Fruit fly (Drosophila melanogaster) whole organism, embryonic: ENCODE data around the gene Mlp84B.
A peak's percentile ranks its signal among the peaks of the same experiment; 100 is the strongest.

Experiments
- Adf1 ChIP-seq: fragments of 200-800 bp; sonication (Bioruptor generic); IDR thresholded peaks from 2 replicates; pipeline ENCODE4 v1.3.6; 2022; ENCODE audit warnings: missing biosample characterization, missing genetic modification characterization
- CG1024 ChIP-seq: fragments of 200-800 bp; sonication (Bioruptor generic); IDR thresholded peaks from 2 replicates; pipeline ENCODE4 v1.3.6; 2022; ENCODE audit warnings: missing biosample characterization, missing genetic modification characterization
- CG10321 ChIP-seq: fragments of 200-800 bp; sonication (Bioruptor generic); IDR thresholded peaks from 2 replicates; pipeline ENCODE4 v1.3.6; 2022; ENCODE audit warnings: missing biosample characterization, missing genetic modification characterization
- CG10366 ChIP-seq: fragments of 200-800 bp; sonication (Bioruptor generic); IDR thresholded peaks from 2 replicates; pipeline ENCODE4 v1.3.6; 2022; ENCODE audit warnings: missing biosample characterization, missing genetic modification characterization
- CG14014 ChIP-seq: fragments of 200-800 bp; sonication (Bioruptor generic); IDR thresholded peaks from 2 replicates; pipeline ENCODE4 v1.3.6; 2022; ENCODE audit warnings: missing biosample characterization, missing genetic modification characterization
- CG14667 ChIP-seq: fragments of 200-800 bp; sonication (Bioruptor generic); IDR thresholded peaks from 2 replicates; pipeline ENCODE4 v1.3.6; 2022; ENCODE audit warnings: missing biosample characterization, missing genetic modification characterization
- CG15269 ChIP-seq: fragments of 200-800 bp; sonication (Bioruptor generic); optimal IDR thresholded peaks from 2 replicates; lab custom pipeline; 2018; ENCODE audit warnings: missing biosample characterization, mild to moderate bottlenecking, missing genetic modification characterization, moderate library complexity
- CG17612 ChIP-seq: fragments of 200-800 bp; sonication (Bioruptor generic); IDR thresholded peaks from 2 replicates; pipeline ENCODE4 v1.3.6; 2022; ENCODE audit warnings: missing biosample characterization, missing genetic modification characterization
- CG17802 ChIP-seq: fragments of 200-800 bp; sonication (Bioruptor generic); optimal IDR thresholded peaks from 2 replicates; lab custom pipeline; 2018; ENCODE audit warnings: missing biosample characterization, mild to moderate bottlenecking, missing genetic modification characterization, moderate library complexity
- CG2202 ChIP-seq: fragments of 200-800 bp; sonication (Bioruptor generic); optimal IDR thresholded peaks from 2 replicates; lab custom pipeline; 2018; ENCODE audit warnings: missing biosample characterization, mild to moderate bottlenecking, missing genetic modification characterization
- CG2712 ChIP-seq: fragments of 200-800 bp; optimal IDR thresholded peaks from 3 replicates; lab custom pipeline; 2019; ENCODE audit warnings: missing biosample characterization, mild to moderate bottlenecking, missing genetic modification characterization, moderate library complexity
- CG31365 ChIP-seq: fragments of 200-800 bp; sonication (Bioruptor generic); optimal IDR thresholded peaks from 2 replicates; lab custom pipeline; 2018; ENCODE audit warnings: missing biosample characterization, mild to moderate bottlenecking, missing genetic modification characterization
- CG31388 ChIP-seq: fragments of 200-800 bp; sonication (Bioruptor generic); optimal IDR thresholded peaks from 2 replicates; lab custom pipeline; 2016; ENCODE audit warnings: missing biosample characterization, missing genetic modification characterization
- CG34376 ChIP-seq: fragments of 200-800 bp; sonication (Bioruptor generic); optimal IDR thresholded peaks from 2 replicates; lab custom pipeline; 2018; ENCODE audit warnings: missing biosample characterization, mild to moderate bottlenecking, missing genetic modification characterization
- CG34422 ChIP-seq: fragments of 200-800 bp; sonication (Bioruptor generic); IDR thresholded peaks from 3 replicates; pipeline ENCODE4 v1.3.6; 2022; ENCODE audit warnings: missing biosample characterization, missing genetic modification characterization
- CG42726 ChIP-seq: fragments of 200-800 bp; sonication (Bioruptor generic); IDR thresholded peaks from 2 replicates; pipeline ENCODE4 v1.3.6; 2022; ENCODE audit warnings: missing biosample characterization, missing genetic modification characterization; ENCODE audit not compliant: partially characterized antibody
- CG7271 ChIP-seq: fragments of 200-800 bp; sonication (Bioruptor generic); optimal IDR thresholded peaks from 2 replicates; lab custom pipeline; 2018; ENCODE audit warnings: missing biosample characterization, mild to moderate bottlenecking, missing genetic modification characterization, moderate library complexity
- CG7357 ChIP-seq: fragments of 200-800 bp; sonication (Bioruptor generic); IDR thresholded peaks from 3 replicates; pipeline ENCODE4 v1.3.6; 2022; ENCODE audit warnings: missing biosample characterization, missing genetic modification characterization
- CG7745 ChIP-seq: fragments of 200-800 bp; sonication (Bioruptor generic); optimal IDR thresholded peaks from 2 replicates; lab custom pipeline; 2018; ENCODE audit warnings: missing biosample characterization, mild to moderate bottlenecking, missing genetic modification characterization, moderate library complexity
- CG8089 ChIP-seq: fragments of 200-800 bp; sonication (Bioruptor generic); optimal IDR thresholded peaks from 3 replicates; lab custom pipeline; 2016; ENCODE audit warnings: missing biosample characterization, missing genetic modification characterization
- CG8924 ChIP-seq: fragments of 200-800 bp; optimal IDR thresholded peaks from 3 replicates; lab custom pipeline; 2019; ENCODE audit warnings: missing biosample characterization, mild to moderate bottlenecking, missing genetic modification characterization, moderate library complexity
- CG8944 ChIP-seq: fragments of 200-800 bp; sonication (Bioruptor generic); optimal IDR thresholded peaks from 3 replicates; lab custom pipeline; 2016; ENCODE audit warnings: missing biosample characterization, missing genetic modification characterization
- CG9215 ChIP-seq: fragments of 200-800 bp; sonication (Bioruptor generic); IDR thresholded peaks from 2 replicates; pipeline ENCODE4 v1.3.6; 2022; ENCODE audit warnings: missing biosample characterization, missing genetic modification characterization
- CG9437 ChIP-seq: fragments of 200-800 bp; sonication (Bioruptor generic); optimal IDR thresholded peaks from 2 replicates; lab custom pipeline; 2018; ENCODE audit warnings: missing biosample characterization, mild to moderate bottlenecking, missing genetic modification characterization
- CG9797 ChIP-seq: fragments of 200-800 bp; sonication (Bioruptor generic); optimal IDR thresholded peaks from 3 replicates; lab custom pipeline; 2018; ENCODE audit warnings: missing biosample characterization, mild to moderate bottlenecking, missing genetic modification characterization
- CTCF ChIP-seq: fragments of 200-800 bp; sonication (Bioruptor generic); optimal IDR thresholded peaks from 2 replicates; lab custom pipeline; 2017; ENCODE audit warnings: missing biosample characterization, mild to moderate bottlenecking, missing genetic modification characterization, moderate library complexity
- Dip3 ChIP-seq: fragments of 200-800 bp; sonication (Bioruptor generic); optimal IDR thresholded peaks from 3 replicates; lab custom pipeline; 2016; ENCODE audit warnings: missing biosample characterization, missing genetic modification characterization
- Dp ChIP-seq: fragments of 200-800 bp; sonication (Bioruptor generic); optimal IDR thresholded peaks from 2 replicates; lab custom pipeline; 2018; ENCODE audit warnings: missing biosample characterization, mild to moderate bottlenecking, missing genetic modification characterization, moderate library complexity
- HLH3B ChIP-seq: fragments of 200-800 bp; sonication (Bioruptor generic); IDR thresholded peaks from 2 replicates; pipeline ENCODE4 v1.3.6; 2022; ENCODE audit warnings: missing biosample characterization, missing genetic modification characterization
- Meics ChIP-seq: fragments of 200-800 bp; sonication (Bioruptor generic); optimal IDR thresholded peaks from 2 replicates; lab custom pipeline; 2017; ENCODE audit warnings: missing biosample characterization, mild to moderate bottlenecking, missing genetic modification characterization
- Nf-YA ChIP-seq: fragments of 200-800 bp; sonication (Bioruptor generic); IDR thresholded peaks from 2 replicates; pipeline ENCODE4 v1.3.6; 2022; ENCODE audit warnings: missing biosample characterization, missing genetic modification characterization
- Optix ChIP-seq: fragments of 200-800 bp; sonication (Bioruptor generic); IDR thresholded peaks from 3 replicates; pipeline ENCODE4 v1.3.6; 2022; ENCODE audit warnings: missing biosample characterization, missing genetic modification characterization
- Ravus ChIP-seq: fragments of 200-800 bp; sonication (Bioruptor generic); IDR thresholded peaks from 2 replicates; pipeline ENCODE4 v1.3.6; 2022; ENCODE audit warnings: missing biosample characterization, missing genetic modification characterization
- Rfx ChIP-seq: fragments of 200-800 bp; sonication (Bioruptor generic); IDR thresholded peaks from 2 replicates; pipeline ENCODE4 v1.3.6; 2022; ENCODE audit warnings: missing biosample characterization, missing genetic modification characterization
- Six4 ChIP-seq: fragments of 200-800 bp; sonication (Bioruptor generic); optimal IDR thresholded peaks from 2 replicates; lab custom pipeline; 2016; ENCODE audit warnings: missing biosample characterization, missing genetic modification characterization
- bsh ChIP-seq, 2 experiments: fragments of 200-800 bp; sonication (Bioruptor generic); optimal IDR thresholded peaks; 2 replicates each; lab custom pipeline; 2017 to 2018; ENCODE audit warnings: mild to moderate bottlenecking in 2 of 2, missing biosample characterization in 2 of 2, missing genetic modification characterization in 2 of 2, moderate library complexity in 1 of 2
- cas ChIP-seq: fragments of 200-800 bp; sonication (Bioruptor generic); IDR thresholded peaks from 2 replicates; pipeline ENCODE4 v1.3.6; 2022; ENCODE audit warnings: missing biosample characterization, missing genetic modification characterization
- caup ChIP-seq: fragments of 200-800 bp; sonication (Bioruptor generic); optimal IDR thresholded peaks from 3 replicates; lab custom pipeline; 2017; ENCODE audit warnings: missing biosample characterization, mild to moderate bottlenecking, missing genetic modification characterization, moderate library complexity; ENCODE audit not compliant: severe bottlenecking
- ci ChIP-seq: fragments of 200-800 bp; sonication (Bioruptor generic); IDR thresholded peaks from 3 replicates; pipeline ENCODE4 v1.3.6; 2022; ENCODE audit warnings: missing biosample characterization, missing genetic modification characterization
- dati ChIP-seq: fragments of 200-800 bp; sonication (Bioruptor generic); IDR thresholded peaks from 2 replicates; pipeline ENCODE4 v1.3.6; 2022; ENCODE audit warnings: missing biosample characterization, missing genetic modification characterization
- dm ChIP-seq: fragments of 200-800 bp; sonication (Bioruptor generic); optimal IDR thresholded peaks from 3 replicates; lab custom pipeline; 2016; ENCODE audit warnings: missing biosample characterization, missing genetic modification characterization
- dmrt99B ChIP-seq: fragments of 200-800 bp; sonication (Bioruptor generic); optimal IDR thresholded peaks from 2 replicates; lab custom pipeline; 2018; ENCODE audit warnings: missing biosample characterization, mild to moderate bottlenecking, missing genetic modification characterization, moderate library complexity
- fru ChIP-seq: fragments of >200 bp; optimal IDR thresholded peaks from 2 replicates; lab custom pipeline; 2017
- fu2 ChIP-seq: fragments of 200-800 bp; sonication (Bioruptor generic); optimal IDR thresholded peaks from 2 replicates; lab custom pipeline; 2016; ENCODE audit warnings: missing biosample characterization, missing genetic modification characterization
- ham ChIP-seq: fragments of 200-800 bp; sonication (Bioruptor generic); IDR thresholded peaks from 2 replicates; pipeline ENCODE4 v1.3.6; 2022; ENCODE audit warnings: missing biosample characterization, missing genetic modification characterization
- hth ChIP-seq: fragments of >200 bp; optimal IDR thresholded peaks from 2 replicates; lab custom pipeline; 2017; ENCODE audit warnings: inconsistent platforms
- nerfin-2 ChIP-seq: fragments of 200-800 bp; sonication (Bioruptor generic); IDR thresholded peaks from 2 replicates; pipeline ENCODE4 v1.3.6; 2022; ENCODE audit warnings: missing biosample characterization, missing genetic modification characterization; ENCODE audit not compliant: partially characterized antibody
- pfk ChIP-seq: fragments of 200-800 bp; sonication (Bioruptor generic); optimal IDR thresholded peaks from 2 replicates; lab custom pipeline; 2018; ENCODE audit warnings: missing biosample characterization, mild to moderate bottlenecking, missing genetic modification characterization, moderate library complexity
- pnt ChIP-seq: fragments of 200-800 bp; sonication (Bioruptor generic); optimal IDR thresholded peaks from 3 replicates; lab custom pipeline; 2016; ENCODE audit warnings: missing biosample characterization, missing genetic modification characterization
- pzg ChIP-seq: fragments of 200-800 bp; sonication (Bioruptor generic); optimal IDR thresholded peaks from 3 replicates; lab custom pipeline; 2018; ENCODE audit warnings: missing biosample characterization, mild to moderate bottlenecking, missing genetic modification characterization, moderate library complexity
- wdn ChIP-seq: fragments of 200-800 bp; sonication (Bioruptor generic); IDR thresholded peaks from 2 replicates; pipeline ENCODE4 v1.3.6; 2022; ENCODE audit warnings: missing biosample characterization, missing genetic modification characterization
- zen ChIP-seq: fragments of 200-800 bp; sonication (Bioruptor generic); optimal IDR thresholded peaks from 3 replicates; lab custom pipeline; 2018; ENCODE audit warnings: missing biosample characterization, mild to moderate bottlenecking, missing genetic modification characterization, moderate library complexity
- zfh2 ChIP-seq: fragments of 200-800 bp; sonication (Bioruptor generic); optimal IDR thresholded peaks from 2 replicates; lab custom pipeline; 2016; ENCODE audit warnings: missing biosample characterization, missing genetic modification characterization

The Mlp84B gene

DNA sequence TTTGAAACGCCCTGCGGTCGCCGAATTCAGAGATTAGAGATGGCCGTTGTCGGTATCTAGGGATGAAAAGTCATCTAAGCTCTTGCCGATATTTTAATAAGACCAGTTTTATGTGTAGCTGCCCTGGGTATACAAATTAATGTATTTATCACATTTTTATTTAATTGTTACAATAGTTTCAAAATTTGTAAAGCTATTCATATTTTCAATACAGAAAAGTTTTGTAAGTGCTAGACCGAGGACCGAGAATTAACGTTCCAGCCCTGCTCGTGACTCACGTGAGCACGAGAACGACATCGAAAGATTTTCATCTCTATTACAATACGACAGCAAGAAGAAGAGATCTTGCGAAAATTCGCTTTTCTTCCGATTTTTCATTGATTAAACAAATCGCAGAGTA lies 50.4 kb downstream of the Mlp84B start, which contains the start of the genes CG1105 and CG1965 (continued):
- peak; percentile 87 for TF ChIP-seq caup (GFP tag; lab: Kevin White, UChicago)
- peak; percentile 94 for TF ChIP-seq ci
- peak; percentile 94 for TF ChIP-seq nerfin-2 (GFP tag; lab: Robert Waterston, UW)
- peak; percentile 88 for TF ChIP-seq Meics (GFP tag; lab: Kevin White, UChicago)
- peak; percentile 94 for TF ChIP-seq CG9215 (GFP tag; lab: Robert Waterston, UW)
- peak; percentile 92 for TF ChIP-seq dm (GFP tag; lab: Kevin White, UChicago)
- TF ChIP-seq CG10321 (GFP tag; lab: Robert Waterston, UW) = peak; percentile 67
- TF ChIP-seq CG8924 (tag; lab: Kevin White, UChicago) = peak; percentile 91
- peak; percentile 94 for TF ChIP-seq CG9797 (GFP tag; lab: Kevin White, UChicago)
- TF ChIP-seq HLH3B (GFP tag; lab: Robert Waterston, UW) = peak; percentile 90
- peak; percentile 72 for TF ChIP-seq CG17612 (GFP tag; lab: Robert Waterston, UW)
- TF ChIP-seq Ravus (GFP tag; lab: Robert Waterston, UW) = peak; percentile 80
- TF ChIP-seq pnt (GFP tag; lab: Kevin White, UChicago) = peak; percentile 94
- TF ChIP-seq Rfx (GFP tag; lab: Robert Waterston, UW) = peak; percentile 97
- 0 out of 2 replicates have a peak, but pooled peaks have one; percentile 28 for TF ChIP-seq ham (GFP tag; lab: Robert Waterston, UW)
- peak; percentile 96 for TF ChIP-seq CG34422
- TF ChIP-seq Dp = peak; percentile 57
- peak; percentile 67 for TF ChIP-seq CTCF (GFP tag; lab: Kevin White, UChicago)
- peak; percentile 94 for TF ChIP-seq Dip3 (GFP tag; lab: Kevin White, UChicago)
- peak; percentile 62 for TF ChIP-seq CG17802
- TF ChIP-seq CG42726 (GFP tag; lab: Robert Waterston, UW) = peak; percentile 93
- TF ChIP-seq CG14014 (GFP tag; lab: Robert Waterston, UW) = peak; percentile 92
- peak; percentile 33 for TF ChIP-seq CG7745
- peak; percentile 75 for TF ChIP-seq CG9437 (GFP tag; lab: Kevin White, UChicago)
- peak; percentile 94 for TF ChIP-seq Six4 (GFP tag; lab: Kevin White, UChicago)
- peak; percentile 96 for TF ChIP-seq CG2712
- peak; percentile 94 for TF ChIP-seq CG8944 (GFP tag; lab: Kevin White, UChicago)
- peak; percentile 87 for TF ChIP-seq CG7271 (tag; lab: Kevin White, UChicago)
- TF ChIP-seq Adf1 = peak; percentile 78
- TF ChIP-seq Nf-YA (GFP tag; lab: Robert Waterston, UW) = peak; percentile 77
- TF ChIP-seq zen = peak; percentile 93
- peak; percentile 19 for TF ChIP-seq CG31365
- TF ChIP-seq zfh2 (GFP tag; lab: Kevin White, UChicago) = peak; percentile 95
- TF ChIP-seq CG14667 = peak; percentile 93
- peak; percentile 92 for TF ChIP-seq CG10366 (GFP tag; lab: Robert Waterston, UW)
- TF ChIP-seq CG7357 = peak; percentile 83
- peak; percentile 81 for TF ChIP-seq CG34376 (GFP tag; lab: Kevin White, UChicago)
- peak; percentile 79 for TF ChIP-seq wdn (GFP tag; lab: Robert Waterston, UW)
- TF ChIP-seq pfk (GFP tag; lab: Kevin White, UChicago) = no peak
- TF ChIP-seq CG2202 (tag; lab: Kevin White, UChicago) = peak; percentile 83
- TF ChIP-seq dmrt99B (tag; lab: Kevin White, UChicago) = no peak
- TF ChIP-seq CG8089 (GFP tag; lab: Kevin White, UChicago) = peak; percentile 88
- peak; percentile 91 for TF ChIP-seq cas (GFP tag; lab: Robert Waterston, UW)
- peak; percentile 73 for TF ChIP-seq CG1024 (GFP tag; lab: Robert Waterston, UW)
- no peak for TF ChIP-seq fru
- no peak for TF ChIP-seq hth
- TF ChIP-seq fu2 = peak; percentile 94
- TF ChIP-seq bsh (GFP tag; optimal IDR thresholded peaks at IDR 0.05; lab: Kevin White, UChicago) = peak in 1 of 2 experiments; percentile 91
- peak; percentile 91 for TF ChIP-seq CG15269
- peak; percentile 91 for TF ChIP-seq pzg (GFP tag; lab: Kevin White, UChicago)
- peak; percentile 89 for TF ChIP-seq Optix (GFP tag; lab: Robert Waterston, UW)
- peak; percentile 69 for TF ChIP-seq dati (GFP tag; lab: Robert Waterston, UW)
- peak; percentile 90 for TF ChIP-seq CG31388
